Worm (Caenorhabditis elegans) whole organism, midembryonic: ENCODE measurements around the gene sam-4.

ENCODE experiments used
- T22C8.4 ChIP-seq: fragments of 200-800 bp; sonication (Bioruptor generic); IDR thresholded peaks from 2 replicates; pipeline ENCODE4 v1.3.6; 2022; ENCODE audit warnings: missing genetic modification characterization, missing compliant biosample characterization
- cog-1 ChIP-seq: sonication (generic microtip); optimal IDR thresholded peaks from 2 replicates; lab custom pipeline; 2016; ENCODE audit warnings: missing genetic modification characterization, missing compliant biosample characterization
- flt-1 ChIP-seq: fragments of 200-800 bp; sonication (Bioruptor generic); IDR thresholded peaks from 2 replicates; pipeline ENCODE4 v1.3.6; 2022; ENCODE audit warnings: missing genetic modification characterization, missing compliant biosample characterization
- klf-2 ChIP-seq: fragments of 200-800 bp; sonication (Bioruptor generic); conservative IDR thresholded peaks from 2 replicates; pipeline ENCODE4 v1.3.6; 2022; ENCODE audit warnings: missing genetic modification reagents, missing genetic modification characterization, missing compliant biosample characterization
- med-1 ChIP-seq: sonication (generic microtip); optimal IDR thresholded peaks from 2 replicates; lab custom pipeline; 2017; ENCODE audit warnings: missing genetic modification characterization, mild to moderate bottlenecking, missing compliant biosample characterization, antibody characterized with exemption, missing genetic modification reagents; ENCODE audit not compliant: insufficient read depth
- ref-1 ChIP-seq: fragments of 200-800 bp; sonication (Bioruptor generic); conservative IDR thresholded peaks from 2 replicates; pipeline ENCODE4 v1.3.6; 2022; ENCODE audit warnings: missing genetic modification reagents, missing genetic modification characterization, missing compliant biosample characterization
- tab-1 ChIP-seq: fragments of 200-800 bp; sonication (Bioruptor generic); IDR thresholded peaks from 2 replicates; pipeline ENCODE4 v1.3.6; 2022; ENCODE audit warnings: missing genetic modification characterization, missing compliant biosample characterization
- ztf-23 ChIP-seq: fragments of 200-800 bp; sonication (Bioruptor generic); IDR thresholded peaks from 2 replicates; pipeline ENCODE4 v1.3.6; 2022; ENCODE audit warnings: missing genetic modification reagents, missing genetic modification characterization, missing compliant biosample characterization

DNA sequence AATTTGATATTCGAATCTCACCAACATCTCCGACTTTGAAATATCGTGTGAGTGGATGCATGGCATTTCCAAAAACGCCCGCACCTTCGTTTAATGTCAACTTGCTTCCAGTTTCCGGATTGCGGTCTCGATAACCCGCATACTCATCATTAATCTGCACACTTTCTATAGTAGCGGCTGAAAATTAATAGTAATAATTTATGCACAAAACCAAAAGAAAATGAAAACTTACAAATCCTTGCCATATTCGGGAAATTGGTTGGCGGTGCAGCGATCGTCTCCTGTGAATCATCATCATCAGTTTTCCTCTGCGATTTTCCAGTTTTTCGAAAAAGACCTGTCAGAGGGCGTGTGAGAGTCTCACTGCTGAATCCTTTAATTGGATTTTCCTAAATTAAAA lies 11.1 kb upstream of the sam-4 start:
- TF ChIP-seq med-1 (GFP tag; lab: Kevin White, UChicago) (no peak), flt-1 (GFP tag; lab: Robert Waterston, UW) (no peak), ztf-23 (GFP tag; lab: Robert Waterston, UW) (no peak), ref-1 (GFP tag; lab: Robert Waterston, UW) (no peak), cog-1 (no peak), tab-1 (no peak), klf-2 (GFP tag; lab: Robert Waterston, UW) (no peak), T22C8.4 (GFP tag; lab: Robert Waterston, UW) (no peak)
